Fruit fly (Drosophila melanogaster): ENCODE measurements around the gene JMJD6.

- TF ChIP-seq psq (optimal IDR thresholded peaks at IDR 0.05) (no peak), Sin3A (optimal IDR thresholded peaks at IDR 0.05) (no peak), h (optimal IDR thresholded peaks at IDR 0.05) (no peak), ttk (optimal IDR thresholded peaks at IDR 0.05) (no peak)
Measured at dm6 chr3R:22340207-22340606, 22.0 kb downstream of the JMJD6 start, which contains the start of gene CG5388.

All from Kc167 (cell line).